Worm (Caenorhabditis elegans) whole organism, L4/young adult: Measurements from ENCODE around the gene Y62F5A.12.

Experiments used
- W03F9.2 ChIP-seq: fragments of 150-350 bp; optimal IDR thresholded peaks from 2 replicates; lab custom pipeline; 2014; ENCODE audit warnings: missing biosample characterization, missing genetic modification characterization
- dao-5 ChIP-seq: sonication (generic microtip); optimal IDR thresholded peaks from 2 replicates; lab custom pipeline; 2016; ENCODE audit warnings: missing genotype, missing genetic modification characterization, moderate library complexity, missing compliant biosample characterization
- him-1 ChIP-seq: sonication (generic microtip); optimal IDR thresholded peaks from 2 replicates; lab custom pipeline; 2016; ENCODE audit warnings: missing genotype, missing genetic modification reagents, missing genetic modification characterization, missing compliant biosample characterization

Y62F5A.12 gene

ce11 chrII:11521300-11521699 is 13.0 kb downstream of the Y62F5A.12 start, which contains the start of gene Y62F5A.10:
TSS of gene Y62F5A.10 (plus strand) at chrII:11521600.
- TF ChIP-seq dao-5 (no peak), him-1 (tag; lab: Kevin White, UChicago) (no peak), W03F9.2 (tag; lab: Kevin White, UChicago) (no peak)

- no peak for TF ChIP-seq him-1 (tag; lab: Kevin White, UChicago)
- TF ChIP-seq W03F9.2 (tag; lab: Kevin White, UChicago), result no peak
- no peak for TF ChIP-seq dao-5
Measured at ce11 chrII:11518184-11518583, 16.1 kb downstream of the Y62F5A.12 start, which contains the start of gene B0334.10. TSS of gene B0334.10 (plus strand) at chrII:11518484.

ce11 chrII:11514775-11515174 is 19.5 kb downstream of the Y62F5A.12 start, which contains the start of gene srh-44:
TSS of gene srh-44 (plus strand) at chrII:11515075.
- no peak for TF ChIP-seq dao-5

ce11 chrII:11512921-11513320 is 21.4 kb downstream of the Y62F5A.12 start:
- no peak for TF ChIP-seq W03F9.2 (tag; lab: Kevin White, UChicago)
- TF ChIP-seq him-1 (tag; lab: Kevin White, UChicago), result no peak
- TF ChIP-seq dao-5, result no peak

ce11 chrII:11510373-11510772 is 23.9 kb downstream of the Y62F5A.12 start, which contains the start of gene npr-41:
TSS of gene npr-41 (plus strand) at chrII:11510673.
- TF ChIP-seq him-1 (tag; lab: Kevin White, UChicago), result no peak
- no peak for TF ChIP-seq W03F9.2 (tag; lab: Kevin White, UChicago)
- no peak for TF ChIP-seq dao-5

- TF ChIP-seq W03F9.2 (tag; lab: Kevin White, UChicago) (no peak), him-1 (tag; lab: Kevin White, UChicago) (no peak), dao-5 (no peak)
Measured at ce11 chrII:11503761-11504160, 30.5 kb downstream of the Y62F5A.12 start.

ce11 chrII:11501956-11502355 is 32.3 kb downstream of the Y62F5A.12 start:
- TF ChIP-seq dao-5 (no peak), W03F9.2 (tag; lab: Kevin White, UChicago) (no peak), him-1 (tag; lab: Kevin White, UChicago) (no peak)

ce11 chrII:11500198-11500597 is 34.1 kb downstream of the Y62F5A.12 start, which contains the start of gene B0334.20:
TSS of gene B0334.20 (minus strand) at chrII:11500459.
- TF ChIP-seq W03F9.2 (tag; lab: Kevin White, UChicago), result no peak
- no peak for TF ChIP-seq dao-5
- no peak for TF ChIP-seq him-1 (tag; lab: Kevin White, UChicago)

ce11 chrII:11497365-11497764 is 36.9 kb downstream of the Y62F5A.12 start, which contains the start of gene B0334.5:
TSS of gene B0334.5 (plus strand) at chrII:11497665.
- no peak for TF ChIP-seq him-1 (tag; lab: Kevin White, UChicago)
- TF ChIP-seq dao-5, result no peak
- TF ChIP-seq W03F9.2 (tag; lab: Kevin White, UChicago), result no peak

- TF ChIP-seq dao-5, result no peak
Measured at ce11 chrII:11496767-11497166, 37.5 kb downstream of the Y62F5A.12 start, which contains the start of gene emc-5. TSS of gene emc-5 (plus strand) at chrII:11496780.

- TF ChIP-seq W03F9.2 (tag; lab: Kevin White, UChicago), result no peak
- no peak for TF ChIP-seq him-1 (tag; lab: Kevin White, UChicago)
- TF ChIP-seq dao-5, result no peak
Measured at ce11 chrII:11495806-11496205, 38.5 kb downstream of the Y62F5A.12 start.

ce11 chrII:11495307-11495706 is 39.0 kb downstream of the Y62F5A.12 start, which contains the start of the genes ooc-3 and B0334.4:
TSS of gene ooc-3 (minus strand) at chrII:11495321.
TSS of gene B0334.4 (plus strand) at chrII:11495692.
- TF ChIP-seq W03F9.2 (tag; lab: Kevin White, UChicago) (no peak), him-1 (tag; lab: Kevin White, UChicago) (no peak), dao-5 (no peak)

- no peak for TF ChIP-seq him-1 (tag; lab: Kevin White, UChicago)
- no peak for TF ChIP-seq dao-5
- no peak for TF ChIP-seq W03F9.2 (tag; lab: Kevin White, UChicago)
Measured at ce11 chrII:11492843-11493242, 41.4 kb downstream of the Y62F5A.12 start, which contains the start of gene hacl-1. TSS of gene hacl-1 (minus strand) at chrII:11492963.

ce11 chrII:11487999-11488398 is 46.3 kb downstream of the Y62F5A.12 start, which contains the start of gene B0334.13:
TSS of gene B0334.13 (plus strand) at chrII:11488299.
- no peak for TF ChIP-seq him-1 (tag; lab: Kevin White, UChicago)
- no peak for TF ChIP-seq dao-5
- no peak for TF ChIP-seq W03F9.2 (tag; lab: Kevin White, UChicago)

- TF ChIP-seq him-1 (tag; lab: Kevin White, UChicago) (no peak), dao-5 (no peak), W03F9.2 (tag; lab: Kevin White, UChicago) (no peak)
Measured at ce11 chrII:11486698-11487234, 47.5 kb downstream of the Y62F5A.12 start, which contains the start of gene ttr-18. TSS of gene ttr-18 (minus strand) at chrII:11486748.
